Fruit fly (Drosophila melanogaster): Measurements from ENCODE around the gene RpS12.

Gene RpS12

dm6 chr3L:13046758-13047157, 23.6 kb downstream of the RpS12 start, which contains the start of gene CG11279:
Gene CG11279, plus strand, starts transcription at chr3L:13046977.
- TF ChIP-seq pan (optimal IDR thresholded peaks at IDR 0.05) (no peak), Rel (GFP tag; optimal IDR thresholded peaks at IDR 0.05) (no peak), Rel (tag; optimal IDR thresholded peaks at IDR 0.05) (no peak), sage (GFP tag; optimal IDR thresholded peaks at IDR 0.05) (no peak), Vsx2 (GFP tag; optimal IDR thresholded peaks at IDR 0.05; ENCODE audit: partially characterized antibody) (no peak)

- TF ChIP-seq CrebA (GFP tag; optimal IDR thresholded peaks at IDR 0.05; ENCODE audit: borderline replicate concordance), result no peak
- TF ChIP-seq HLH106 (tag; optimal IDR thresholded peaks at IDR 0.05), result peak; percentile 22
- peak; percentile 9 for TF ChIP-seq rgr (GFP tag; optimal IDR thresholded peaks at IDR 0.05)
- peak in 1 of 2 experiments; percentile 32 for TF ChIP-seq foxo (GFP tag; optimal IDR thresholded peaks at IDR 0.05)
- peak; percentile 30 for TF ChIP-seq h (GFP tag; optimal IDR thresholded peaks at IDR 0.05)
- no peak for TF ChIP-seq Hr83 (GFP tag; optimal IDR thresholded peaks at IDR 0.05; ENCODE audit: poor library complexity, severe bottlenecking)
- TF ChIP-seq psq (GFP tag; optimal IDR thresholded peaks at IDR 0.05), result peak; percentile 5
- peak; percentile 3 for TF ChIP-seq dmrt93B (GFP tag; optimal IDR thresholded peaks at IDR 0.05)
- TF ChIP-seq OdsH (GFP tag; optimal IDR thresholded peaks at IDR 0.05), result peak; percentile 15
- TF ChIP-seq Sp1 (GFP tag; optimal IDR thresholded peaks at IDR 0.05), result peak; percentile 6
Observed at dm6 chr3L:13049671-13050070, 26.5 kb downstream of the RpS12 start.

dm6 chr3L:13050675-13051202, 27.6 kb downstream of the RpS12 start:
- TF ChIP-seq h (GFP tag; optimal IDR thresholded peaks at IDR 0.05) (no peak), GATAd (GFP tag; optimal IDR thresholded peaks at IDR 0.05) (no peak), fru (GFP tag; optimal IDR thresholded peaks at IDR 0.05) (no peak), tai (GFP tag; optimal IDR thresholded peaks at IDR 0.05) (no peak), dmrt93B (GFP tag; optimal IDR thresholded peaks at IDR 0.05) (no peak), CG32264 (GFP tag; optimal IDR thresholded peaks at IDR 0.05) (no peak), lola (GFP tag; optimal IDR thresholded peaks at IDR 0.05) (no peak), pan (optimal IDR thresholded peaks at IDR 0.05) (no peak), Hr78 (GFP tag; optimal IDR thresholded peaks at IDR 0.05) (no peak), Hr83 (GFP tag; optimal IDR thresholded peaks at IDR 0.05; ENCODE audit: poor library complexity, severe bottlenecking) (no peak), CrebA (GFP tag; optimal IDR thresholded peaks at IDR 0.05; ENCODE audit: borderline replicate concordance) (no peak), dl (GFP tag; optimal IDR thresholded peaks at IDR 0.05; ENCODE audit: insufficient read depth in 1 of 2, partially characterized antibody in 2 of 2) (no peak), HLH106 (tag; optimal IDR thresholded peaks at IDR 0.05) (no peak), Sp1 (GFP tag; optimal IDR thresholded peaks at IDR 0.05) (no peak), Vsx2 (GFP tag; optimal IDR thresholded peaks at IDR 0.05; ENCODE audit: partially characterized antibody) (no peak), Abd-B (GFP tag; optimal IDR thresholded peaks at IDR 0.05) (no peak)

- no peak for TF ChIP-seq Dfd (GFP tag; optimal IDR thresholded peaks at IDR 0.05)
- TF ChIP-seq foxo (GFP tag; optimal IDR thresholded peaks at IDR 0.05), result no peak
- TF ChIP-seq Hr78 (GFP tag; optimal IDR thresholded peaks at IDR 0.05), result no peak
- TF ChIP-seq Vsx2 (GFP tag; optimal IDR thresholded peaks at IDR 0.05; ENCODE audit: partially characterized antibody), result no peak
- no peak for TF ChIP-seq pan (optimal IDR thresholded peaks at IDR 0.05)
- TF ChIP-seq usp (GFP tag; optimal IDR thresholded peaks at IDR 0.05), result no peak
- TF ChIP-seq Hnf4 (GFP tag; optimal IDR thresholded peaks at IDR 0.05), result no peak
- TF ChIP-seq dl (GFP tag; optimal IDR thresholded peaks at IDR 0.05; ENCODE audit: insufficient read depth in 1 of 2, partially characterized antibody in 2 of 2), result no peak
- TF ChIP-seq CG32264 (GFP tag; optimal IDR thresholded peaks at IDR 0.05), result no peak
Observed at dm6 chr3L:13058429-13058828, 35.3 kb downstream of the RpS12 start.

- TF ChIP-seq Rel (GFP tag; optimal IDR thresholded peaks at IDR 0.05) (no peak), Rel (tag; optimal IDR thresholded peaks at IDR 0.05) (no peak), CrebA (GFP tag; optimal IDR thresholded peaks at IDR 0.05; ENCODE audit: borderline replicate concordance) (no peak), Dfd (GFP tag; optimal IDR thresholded peaks at IDR 0.05) (no peak)
Observed at dm6 chr3L:13061322-13061809, 38.2 kb downstream of the RpS12 start, which contains the start of the genes CG14115 and CG34428. Gene CG14115, minus strand, starts transcription at chr3L:13061422. Gene CG34428, plus strand, starts transcription at chr3L:13061759.

dm6 chr3L:13062746-13063145, 39.6 kb downstream of the RpS12 start, which contains the start of gene CG34429:
Gene CG34429, plus strand, starts transcription at chr3L:13063046.
- TF ChIP-seq foxo (GFP tag; optimal IDR thresholded peaks at IDR 0.05) (no peak), Sp1 (GFP tag; optimal IDR thresholded peaks at IDR 0.05) (no peak), h (GFP tag; optimal IDR thresholded peaks at IDR 0.05) (no peak), dsf (GFP tag; optimal IDR thresholded peaks at IDR 0.05; ENCODE audit: borderline replicate concordance) (no peak), pan (optimal IDR thresholded peaks at IDR 0.05) (no peak), Dif (GFP tag; optimal IDR thresholded peaks at IDR 0.05; ENCODE audit: partially characterized antibody) (no peak)

All from whole organism, wandering third instar larva.